Fruit fly (Drosophila melanogaster): ENCODE data around the gene CG17141.

Gene CG17141

DNA sequence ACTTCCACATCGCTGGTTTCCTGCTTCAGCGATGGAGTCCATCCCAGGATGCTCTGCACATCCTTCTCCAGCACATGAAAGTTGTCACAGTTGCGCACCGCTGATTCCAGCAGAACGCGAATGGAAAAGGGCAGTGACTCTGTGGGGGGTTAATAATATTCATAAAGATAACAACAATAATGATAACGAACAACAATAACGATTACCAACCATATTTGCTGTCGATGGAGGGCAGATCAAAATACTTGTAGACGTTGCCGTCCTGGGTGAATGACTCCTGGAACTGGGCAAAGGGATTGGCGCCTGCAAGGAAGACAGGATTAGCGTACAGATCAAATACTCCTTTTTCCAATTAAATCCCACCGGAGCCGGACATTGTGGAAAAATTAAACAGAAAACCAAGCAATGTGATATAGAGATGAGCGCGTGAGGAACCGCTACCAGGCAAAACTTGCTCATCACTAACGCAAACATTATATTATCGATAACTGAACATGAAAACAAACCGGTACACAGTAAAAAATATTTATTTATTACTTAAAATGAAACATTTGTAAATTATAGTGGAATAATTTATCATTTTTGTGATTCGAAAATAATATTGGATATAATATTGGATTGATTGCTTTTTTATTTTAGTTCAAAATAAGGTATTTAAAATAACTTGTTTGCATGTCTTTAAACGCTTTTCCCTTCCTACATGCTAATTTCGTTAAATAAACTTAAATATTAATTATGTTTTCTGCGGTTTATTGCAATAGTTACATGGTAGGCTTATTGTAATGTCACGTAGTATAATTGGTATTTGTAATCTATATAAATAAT, 23.0 kb downstream of the CG17141 start, which contains the start of gene Irp-1A (continued):
- TF ChIP-seq gfzf (GFP tag; optimal IDR thresholded peaks at IDR 0.05), result peak; percentile 16
- TF ChIP-seq CG8478 (optimal IDR thresholded peaks at IDR 0.05), result no peak
- TF ChIP-seq CG17385 (GFP tag; optimal IDR thresholded peaks at IDR 0.05), result peak; percentile 73
- TF ChIP-seq Dll (GFP tag; IDR thresholded peaks at IDR 0.05; ENCODE audit: partially characterized antibody), result peak; percentile 87
- no peak for TF ChIP-seq en (GFP tag; optimal IDR thresholded peaks at IDR 0.05)
- peak; percentile 47 for TF ChIP-seq CG18619 (GFP tag; optimal IDR thresholded peaks at IDR 0.05)
- TF ChIP-seq CG15514 (GFP tag; optimal IDR thresholded peaks at IDR 0.05), result peak; percentile 78
- TF ChIP-seq h (optimal IDR thresholded peaks at IDR 0.05), result no peak
- TF ChIP-seq jumu (GFP tag; optimal IDR thresholded peaks at IDR 0.05), result no peak
- TF ChIP-seq CG12104 (GFP tag; optimal IDR thresholded peaks at IDR 0.05), result peak; percentile 40
- TF ChIP-seq MTF-1 (GFP tag; optimal IDR thresholded peaks at IDR 0.05; ENCODE audit: borderline replicate concordance), result no peak
- TF ChIP-seq sug (tag; optimal IDR thresholded peaks at IDR 0.05), result peak; percentile 100
- peak; percentile 58; the same call in 2 of the 3 replicates for TF ChIP-seq mld (GFP tag; IDR thresholded peaks at IDR 0.05; ENCODE audit: partially characterized antibody)
- TF ChIP-seq CG14050 (GFP tag; IDR thresholded peaks at IDR 0.05), result peak; percentile 36; the same call in 1 of the 3 replicates
- no peak for TF ChIP-seq cg (GFP tag; optimal IDR thresholded peaks at IDR 0.05)
- peak; percentile 85 for TF ChIP-seq Opbp (GFP tag; IDR thresholded peaks at IDR 0.05; ENCODE audit: partially characterized antibody)
- peak; percentile 18 for TF ChIP-seq CG1792 (GFP tag; optimal IDR thresholded peaks at IDR 0.05)
- no peak for TF ChIP-seq ro (GFP tag; IDR thresholded peaks at IDR 0.05)
- peak; percentile 72; the same call in 1 of the 2 replicates for TF ChIP-seq CG17328 (GFP tag; IDR thresholded peaks at IDR 0.05)
- peak; percentile 51; the same call in 1 of the 3 replicates for TF ChIP-seq zfh1 (GFP tag; IDR thresholded peaks at IDR 0.05)
- TF ChIP-seq sna (GFP tag; IDR thresholded peaks at IDR 0.05; ENCODE audit: partially characterized antibody), result peak; percentile 78
- peak; percentile 11 for TF ChIP-seq nau (GFP tag; optimal IDR thresholded peaks at IDR 0.05)
- no peak for TF ChIP-seq jing (GFP tag; optimal IDR thresholded peaks at IDR 0.05)
- peak; percentile 23 for TF ChIP-seq vfl (GFP tag; optimal IDR thresholded peaks at IDR 0.05)
- no peak for TF ChIP-seq lov (optimal IDR thresholded peaks at IDR 0.05)
- TF ChIP-seq lov (GFP tag; IDR thresholded peaks at IDR 0.05), result 0 out of 3 replicates have a peak, but pooled peaks have one; percentile 57
- no peak for TF ChIP-seq org-1 (GFP tag; optimal IDR thresholded peaks at IDR 0.05)
- TF ChIP-seq CG15011 (GFP tag; optimal IDR thresholded peaks at IDR 0.05), result peak; percentile 40
- no peak for TF ChIP-seq pros (GFP tag; optimal IDR thresholded peaks at IDR 0.05)
- no peak for TF ChIP-seq CG15073 (GFP tag; optimal IDR thresholded peaks at IDR 0.05)
- 0 out of 2 replicates have a peak, but pooled peaks have one; percentile 17 for TF ChIP-seq rib (GFP tag; IDR thresholded peaks at IDR 0.05)
- peak; percentile 52 for TF ChIP-seq CG6813 (GFP tag; optimal IDR thresholded peaks at IDR 0.05)
- peak in 1 of 2 experiments; percentile 7 for TF ChIP-seq crp (GFP tag; optimal IDR thresholded peaks at IDR 0.05)
- peak; percentile 76 for TF ChIP-seq HmgZ (tag; optimal IDR thresholded peaks at IDR 0.05)
- TF ChIP-seq Eip74EF (GFP tag; optimal IDR thresholded peaks at IDR 0.05), result peak in 1 of 2 experiments; percentile 73
- TF ChIP-seq fd96Cb (tag; optimal IDR thresholded peaks at IDR 0.05), result peak; percentile 69
- TF ChIP-seq CG12942 (GFP tag; optimal IDR thresholded peaks at IDR 0.05), result peak; percentile 59
- TF ChIP-seq CG17568 (GFP tag; optimal IDR thresholded peaks at IDR 0.05), result no peak
- TF ChIP-seq CG5180 (GFP tag; optimal IDR thresholded peaks at IDR 0.05), result peak; percentile 33
- TF ChIP-seq pan (optimal IDR thresholded peaks at IDR 0.05), result no peak
- peak in 1 of 2 experiments; percentile 84 for TF ChIP-seq pan (GFP tag; optimal IDR thresholded peaks at IDR 0.05 in 1 of 2, IDR thresholded peaks at IDR 0.05 in 1 of 2)
- peak; percentile 62 for TF ChIP-seq Spps (tag; optimal IDR thresholded peaks at IDR 0.05)
- TF ChIP-seq CG18764 (GFP tag; optimal IDR thresholded peaks at IDR 0.05), result peak; percentile 64
- peak; percentile 77 for TF ChIP-seq HLH4C (GFP tag; IDR thresholded peaks at IDR 0.05; ENCODE audit: partially characterized antibody)
- peak; percentile 86 for TF ChIP-seq Rfx (GFP tag; IDR thresholded peaks at IDR 0.05)
- peak; percentile 89 for TF ChIP-seq CG13287 (GFP tag; IDR thresholded peaks at IDR 0.05; ENCODE audit: partially characterized antibody)
- no peak for TF ChIP-seq CG11560 (tag; IDR thresholded peaks at IDR 0.05)
- TF ChIP-seq schlank (tag; optimal IDR thresholded peaks at IDR 0.05), result peak; percentile 21
